Fruit fly (Drosophila melanogaster) whole organism, embryonic: ENCODE results near the gene grnd.

Experiments used
- Bdp1 ChIP-seq: fragments of 200-800 bp; sonication (Bioruptor generic); optimal IDR thresholded peaks from 3 replicates; lab custom pipeline; 2016; ENCODE audit warnings: missing biosample characterization, missing genetic modification characterization
- BtbVII ChIP-seq: fragments of 200-800 bp; sonication (Bioruptor generic); optimal IDR thresholded peaks from 3 replicates; lab custom pipeline; 2017; ENCODE audit warnings: missing biosample characterization, mild to moderate bottlenecking, missing genetic modification characterization
- Bteb2 ChIP-seq: fragments of 200-800 bp; sonication (Bioruptor generic); optimal IDR thresholded peaks from 2 replicates; lab custom pipeline; 2016; ENCODE audit warnings: missing biosample characterization, missing genetic modification characterization
- CG10147 ChIP-seq: fragments of 200-800 bp; sonication (Bioruptor generic); optimal IDR thresholded peaks from 2 replicates; lab custom pipeline; 2019; ENCODE audit warnings: missing biosample characterization, mild to moderate bottlenecking, missing genetic modification characterization, moderate library complexity
- CG10267 ChIP-seq: fragments of 200-800 bp; sonication (Bioruptor generic); optimal IDR thresholded peaks from 2 replicates; lab custom pipeline; 2018; ENCODE audit warnings: missing biosample characterization, mild to moderate bottlenecking, missing genetic modification characterization, moderate library complexity
- CG11456 ChIP-seq: fragments of 200-800 bp; sonication (Bioruptor generic); IDR thresholded peaks from 3 replicates; pipeline ENCODE4 v1.3.6; 2022; ENCODE audit warnings: missing biosample characterization, missing genetic modification characterization
- CG11504 ChIP-seq: fragments of 200-800 bp; sonication (Bioruptor generic); optimal IDR thresholded peaks from 3 replicates; lab custom pipeline; 2019; ENCODE audit warnings: missing biosample characterization, mild to moderate bottlenecking, missing genetic modification characterization, moderate library complexity
- CG12942 ChIP-seq: fragments of 200-800 bp; sonication (Bioruptor generic); optimal IDR thresholded peaks from 3 replicates; lab custom pipeline; 2016; ENCODE audit warnings: missing biosample characterization, missing genetic modification characterization
- CG13775 ChIP-seq: fragments of 200-800 bp; sonication (Bioruptor generic); optimal IDR thresholded peaks from 3 replicates; lab custom pipeline; 2017; ENCODE audit warnings: missing biosample characterization, mild to moderate bottlenecking, missing genetic modification characterization
- CG15696 ChIP-seq: fragments of 200-800 bp; sonication (Bioruptor generic); optimal IDR thresholded peaks from 2 replicates; lab custom pipeline; 2019; ENCODE audit warnings: missing biosample characterization, mild to moderate bottlenecking, missing genetic modification characterization, moderate library complexity
- CG2199 ChIP-seq: fragments of 200-800 bp; sonication (Bioruptor generic); IDR thresholded peaks from 3 replicates; pipeline ENCODE4 v1.3.6; 2022; ENCODE audit warnings: missing biosample characterization, missing genetic modification characterization
- CG6272 ChIP-seq: fragments of 200-800 bp; sonication (Bioruptor generic); IDR thresholded peaks from 2 replicates; pipeline ENCODE4 v1.3.6; 2022; ENCODE audit warnings: missing biosample characterization, missing genetic modification characterization
- CG7987 ChIP-seq: fragments of 200-800 bp; sonication (Bioruptor generic); optimal IDR thresholded peaks from 2 replicates; lab custom pipeline; 2018; ENCODE audit warnings: missing biosample characterization, mild to moderate bottlenecking, missing genetic modification characterization, moderate library complexity
- CG9876 ChIP-seq: fragments of 200-800 bp; sonication (Bioruptor generic); optimal IDR thresholded peaks from 2 replicates; lab custom pipeline; 2016; ENCODE audit warnings: missing biosample characterization, missing genetic modification characterization
- CG9932 ChIP-seq: fragments of 200-800 bp; sonication (Bioruptor generic); IDR thresholded peaks from 2 replicates; pipeline ENCODE4 v1.3.6; 2022; ENCODE audit warnings: missing biosample characterization, missing genetic modification characterization
- Dll ChIP-seq: fragments of 200-800 bp; sonication (Bioruptor generic); IDR thresholded peaks from 4 replicates; pipeline ENCODE4 v1.3.6; 2022; ENCODE audit warnings: missing biosample characterization, missing genetic modification characterization; ENCODE audit not compliant: partially characterized antibody
- GATAe ChIP-seq: fragments of 200-800 bp; sonication (Bioruptor generic); conservative IDR thresholded peaks from 2 replicates; pipeline ENCODE4 v1.3.6; 2022; ENCODE audit warnings: missing biosample characterization, missing genetic modification characterization
- Gsc ChIP-seq: fragments of 200-800 bp; sonication (Bioruptor generic); IDR thresholded peaks from 2 replicates; pipeline ENCODE4 v1.3.6; 2022; ENCODE audit warnings: missing biosample characterization, missing genetic modification characterization
- H2.0 ChIP-seq: fragments of 200-800 bp; sonication (Bioruptor generic); IDR thresholded peaks from 2 replicates; pipeline ENCODE4 v1.3.6; 2022; ENCODE audit warnings: missing biosample characterization, missing genetic modification characterization
- Nf-YC ChIP-seq: fragments of 200-800 bp; optimal IDR thresholded peaks from 3 replicates; lab custom pipeline; 2019; ENCODE audit warnings: missing biosample characterization, mild to moderate bottlenecking, missing genetic modification characterization, moderate library complexity
- Six4 ChIP-seq: fragments of 200-800 bp; sonication (Bioruptor generic); optimal IDR thresholded peaks from 2 replicates; lab custom pipeline; 2016; ENCODE audit warnings: missing biosample characterization, missing genetic modification characterization
- Sox102F ChIP-seq: fragments of 200-800 bp; sonication (Bioruptor generic); optimal IDR thresholded peaks from 2 replicates; lab custom pipeline; 2018; ENCODE audit warnings: missing biosample characterization, mild to moderate bottlenecking, missing genetic modification characterization, moderate library complexity
- Stat92E ChIP-seq, 3 experiments: fragments of >200 bp in 2 of 3; fragments of 200-800 bp in 1 of 3; sonication (Bioruptor generic) in 1 of 3; optimal IDR thresholded peaks; 2 replicates each; lab custom pipeline; 2017 to 2019; ENCODE audit warnings: missing biosample characterization in 3 of 3, missing genetic modification characterization in 3 of 3, mild to moderate bottlenecking in 1 of 3, moderate library complexity in 1 of 3
- ab ChIP-seq: fragments of 200-800 bp; sonication (Bioruptor generic); optimal IDR thresholded peaks from 2 replicates; lab custom pipeline; 2016; ENCODE audit warnings: missing biosample characterization, missing genetic modification characterization
- cas ChIP-seq: fragments of 200-800 bp; sonication (Bioruptor generic); IDR thresholded peaks from 2 replicates; pipeline ENCODE4 v1.3.6; 2022; ENCODE audit warnings: missing biosample characterization, missing genetic modification characterization
- crp ChIP-seq, 2 experiments: fragments of 200-800 bp; sonication (Bioruptor generic); optimal IDR thresholded peaks; 2 replicates in 1 of 2; 3 replicates in 1 of 2; lab custom pipeline; 2017; ENCODE audit warnings: missing biosample characterization in 2 of 2, missing genetic modification characterization in 2 of 2, mild to moderate bottlenecking in 1 of 2, moderate library complexity in 1 of 2
- danr ChIP-seq: fragments of 200-800 bp; sonication (Bioruptor generic); IDR thresholded peaks from 2 replicates; pipeline ENCODE4 v1.3.6; 2022; ENCODE audit warnings: missing biosample characterization, missing genetic modification characterization
- fd102C ChIP-seq: fragments of 200-800 bp; sonication (Bioruptor generic); optimal IDR thresholded peaks from 2 replicates; lab custom pipeline; 2018; ENCODE audit warnings: missing biosample characterization, mild to moderate bottlenecking, missing genetic modification characterization, moderate library complexity
- gcm ChIP-seq: fragments of 200-800 bp; sonication (Bioruptor generic); optimal IDR thresholded peaks from 2 replicates; lab custom pipeline; 2019; ENCODE audit warnings: missing biosample characterization, mild to moderate bottlenecking, missing genetic modification characterization, moderate library complexity
- gem ChIP-seq: fragments of 200-800 bp; sonication (Bioruptor generic); optimal IDR thresholded peaks from 2 replicates; lab custom pipeline; 2019; ENCODE audit warnings: missing biosample characterization, mild to moderate bottlenecking, missing genetic modification characterization, moderate library complexity
- knrl ChIP-seq: fragments of 200-800 bp; sonication (Bioruptor generic); IDR thresholded peaks from 3 replicates; pipeline ENCODE4 v1.3.6; 2022; ENCODE audit warnings: missing biosample characterization, missing genetic modification characterization; ENCODE audit not compliant: partially characterized antibody
- pfk ChIP-seq: fragments of 200-800 bp; sonication (Bioruptor generic); optimal IDR thresholded peaks from 2 replicates; lab custom pipeline; 2018; ENCODE audit warnings: missing biosample characterization, mild to moderate bottlenecking, missing genetic modification characterization, moderate library complexity
- salm ChIP-seq: fragments of 200-800 bp; sonication (Bioruptor generic); optimal IDR thresholded peaks from 2 replicates; lab custom pipeline; 2018; ENCODE audit warnings: missing biosample characterization, mild to moderate bottlenecking, missing genetic modification characterization
- ttk ChIP-seq: fragments of 200-800 bp; sonication (Bioruptor generic); IDR thresholded peaks from 2 replicates; pipeline ENCODE4 v2.1.2; 2022; ENCODE audit warnings: missing biosample characterization, missing genetic modification characterization
- tup ChIP-seq: fragments of 200-800 bp; sonication (Bioruptor generic); optimal IDR thresholded peaks from 2 replicates; lab custom pipeline; 2016; ENCODE audit warnings: missing biosample characterization, mild to moderate bottlenecking, missing genetic modification characterization, moderate library complexity
- zen ChIP-seq: fragments of 200-800 bp; sonication (Bioruptor generic); optimal IDR thresholded peaks from 3 replicates; lab custom pipeline; 2018; ENCODE audit warnings: missing biosample characterization, mild to moderate bottlenecking, missing genetic modification characterization, moderate library complexity

grnd gene

DNA sequence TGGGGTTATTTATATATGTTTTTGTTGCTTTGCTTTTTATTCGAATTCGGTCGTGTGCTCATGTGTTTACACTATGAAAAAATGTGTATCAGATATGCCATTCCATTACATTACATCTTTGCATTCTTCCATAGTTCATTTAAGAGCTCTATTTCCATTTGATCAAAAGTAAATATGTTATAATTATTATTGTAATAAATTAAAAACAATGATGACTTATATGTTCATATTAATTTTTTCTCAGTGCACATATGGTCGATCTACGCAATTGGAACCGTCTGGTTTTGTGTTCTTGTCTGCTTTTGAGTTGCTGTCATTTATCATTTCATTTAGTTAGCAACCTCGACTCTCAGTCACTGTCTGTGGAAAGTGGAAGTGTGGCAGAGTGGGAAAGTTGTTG, 7.8 kb upstream of the grnd start (continued):
- no peak for TF ChIP-seq Gsc (GFP tag; lab: Robert Waterston, UW)
- peak; percentile 76 for TF ChIP-seq CG9932 (GFP tag; lab: Robert Waterston, UW)
- peak; percentile 89 for TF ChIP-seq Six4 (GFP tag; lab: Kevin White, UChicago)
- TF ChIP-seq crp (GFP tag; optimal IDR thresholded peaks at IDR 0.05; lab: Kevin White, UChicago) = peak in 1 of 2 experiments; percentile 14
- peak; percentile 88 for TF ChIP-seq ttk
- peak; percentile 86 for TF ChIP-seq H2.0 (GFP tag; lab: Robert Waterston, UW)
- TF ChIP-seq Stat92E (GFP tag; optimal IDR thresholded peaks at IDR 0.05; lab: Kevin White, UChicago) = peak in 1 of 3 experiments; percentile 98
- peak; percentile 81; the same call in 1 of the 2 replicates for TF ChIP-seq danr
- TF ChIP-seq cas = 0 out of 2 replicates have a peak, but pooled peaks have one; percentile 47
- TF ChIP-seq CG9876 = no peak
- TF ChIP-seq CG7987 = no peak
- no peak for TF ChIP-seq Dll (GFP tag; lab: Robert Waterston, UW)
- no peak for TF ChIP-seq Bdp1 (GFP tag; lab: Kevin White, UChicago)
- TF ChIP-seq tup = peak; percentile 55
- TF ChIP-seq GATAe = peak; percentile 66
- TF ChIP-seq Bteb2 = no peak
- no peak for TF ChIP-seq pfk (GFP tag; lab: Kevin White, UChicago)
- TF ChIP-seq zen = peak; percentile 87
- TF ChIP-seq fd102C = peak; percentile 9
- no peak for TF ChIP-seq ab (GFP tag; lab: Kevin White, UChicago)
- TF ChIP-seq knrl (GFP tag; lab: Robert Waterston, UW) = no peak
- TF ChIP-seq CG10267 = peak; percentile 91
- TF ChIP-seq BtbVII (GFP tag; lab: Kevin White, UChicago) = peak; percentile 74
- TF ChIP-seq CG6272 (GFP tag; lab: Robert Waterston, UW) = peak; percentile 89
- TF ChIP-seq, all 482 proteins: peak for 325

DNA sequence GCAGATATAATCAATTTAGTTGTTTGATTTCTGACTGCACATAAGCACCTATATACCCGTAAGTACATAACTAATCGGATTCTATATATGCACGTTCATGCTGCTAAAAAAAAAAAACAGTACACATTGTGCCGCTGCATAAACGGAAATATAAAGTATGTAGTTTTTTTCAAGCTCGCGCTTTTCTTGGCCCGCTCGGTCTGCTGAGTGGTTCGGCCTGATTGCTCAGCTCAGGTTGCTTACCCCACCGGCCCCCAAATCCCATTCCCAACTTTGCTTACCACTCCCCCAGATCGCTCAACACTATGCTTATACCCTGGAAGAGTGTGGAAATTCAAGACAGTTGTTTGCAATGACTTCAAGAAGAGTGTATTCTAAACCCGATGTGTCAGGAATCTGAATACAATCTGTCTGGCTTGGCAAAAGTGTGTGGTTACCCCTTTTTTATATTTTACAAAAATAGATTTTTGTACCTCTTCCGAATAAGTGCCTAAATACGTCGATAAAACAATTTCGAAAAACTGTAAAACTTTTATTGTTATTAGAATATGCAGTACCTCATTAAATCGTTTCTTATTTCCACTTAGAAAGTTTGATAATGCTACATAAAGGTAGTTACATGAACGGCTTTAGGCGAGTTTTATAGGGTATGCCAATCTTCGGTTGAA, 6.6 kb upstream of the grnd start:
- TF ChIP-seq CG11456 (GFP tag; lab: Robert Waterston, UW) = no peak
- TF ChIP-seq Nf-YC = no peak
- TF ChIP-seq CG10147 = no peak
- no peak for TF ChIP-seq salm (tag; lab: Kevin White, UChicago)
- TF ChIP-seq CG13775 (GFP tag; lab: Kevin White, UChicago) = no peak
- no peak for TF ChIP-seq CG12942 (GFP tag; lab: Kevin White, UChicago)
- TF ChIP-seq CG11504 = no peak
- TF ChIP-seq Dll (GFP tag; lab: Robert Waterston, UW) = no peak
- TF ChIP-seq gcm (GFP tag; lab: Kevin White, UChicago) = no peak

- 0 out of 3 replicates have a peak, but pooled peaks have one; percentile 46 for TF ChIP-seq CG2199 (GFP tag; lab: Robert Waterston, UW)
- TF ChIP-seq CG15696 (tag; lab: Kevin White, UChicago) = no peak
- TF ChIP-seq gem (tag; lab: Kevin White, UChicago) = no peak
- TF ChIP-seq Sox102F (GFP tag; lab: Kevin White, UChicago) = no peak
Measured at dm6 chr2L:18479177-18479521, 6.1 kb upstream of the grnd start.
